Worm (Caenorhabditis elegans) whole organism, L4 larva: ENCODE measurements around the gene bgal-1.

Experiments used
- F10B5.3 ChIP-seq: sonication (generic microtip); optimal IDR thresholded peaks from 2 replicates; lab custom pipeline; 2016; ENCODE audit warnings: mild to moderate bottlenecking, missing genetic modification characterization, missing compliant biosample characterization
- R02D3.7 ChIP-seq: fragments of 150-350 bp; sonication (generic microtip); optimal IDR thresholded peaks from 3 replicates; lab custom pipeline; 2014; ENCODE audit warnings: missing biosample characterization, missing genetic modification characterization
- Y105C5A.15 ChIP-seq: fragments of 200-800 bp; sonication (Bioruptor generic); IDR thresholded peaks from 2 replicates; pipeline ENCODE4 v1.3.6; 2022; ENCODE audit warnings: missing genetic modification characterization, missing compliant biosample characterization
- Y75B8A.6 ChIP-seq: fragments of 200-800 bp; sonication (Bioruptor generic); IDR thresholded peaks from 2 replicates; pipeline ENCODE4 v1.3.6; 2022; ENCODE audit warnings: missing genetic modification reagents, missing genetic modification characterization, missing compliant biosample characterization
- ZK337.2 ChIP-seq: fragments of 200-800 bp; sonication (Bioruptor generic); IDR thresholded peaks from 2 replicates; pipeline ENCODE4 v1.3.6; 2022; ENCODE audit warnings: missing genetic modification reagents, missing genetic modification characterization, missing compliant biosample characterization
- aha-1 ChIP-seq: fragments of 150-350 bp; peaks from one replicate; lab custom pipeline; 2014; ENCODE audit warnings: missing biosample characterization, missing genetic modification characterization
- ama-1 ChIP-seq: fragments of 150-350 bp; optimal IDR thresholded peaks from 2 replicates; lab custom pipeline; 2014; ENCODE audit warnings: inconsistent platforms, mixed read lengths
- arid-1 ChIP-seq: fragments of 200-800 bp; sonication (Bioruptor generic); conservative IDR thresholded peaks from 2 replicates; pipeline ENCODE4 v1.3.6; 2022; ENCODE audit warnings: missing genetic modification reagents, missing genetic modification characterization, missing compliant biosample characterization
- attf-4 ChIP-seq: sonication (generic microtip); optimal IDR thresholded peaks from 3 replicates; lab custom pipeline; 2017; ENCODE audit warnings: missing biosample characterization, missing genetic modification characterization
- ceh-20 ChIP-seq: fragments of 200-800 bp; sonication (Bioruptor generic); IDR thresholded peaks from 2 replicates; pipeline ENCODE4 v1.3.6; 2022; ENCODE audit warnings: missing genetic modification reagents, missing genetic modification characterization, missing compliant biosample characterization
- ceh-28 ChIP-seq: fragments of 150-350 bp; optimal IDR thresholded peaks from 2 replicates; lab custom pipeline; 2014; ENCODE audit warnings: missing biosample characterization, missing genetic modification reagents, missing genetic modification characterization
- ceh-32 ChIP-seq: sonication (generic microtip); optimal IDR thresholded peaks from 2 replicates; lab custom pipeline; 2016; ENCODE audit warnings: mild to moderate bottlenecking, missing genetic modification characterization, missing compliant biosample characterization; ENCODE audit not compliant: poor library complexity
- daf-19 ChIP-seq: fragments of 200-800 bp; sonication (Bioruptor generic); conservative IDR thresholded peaks from 2 replicates; pipeline ENCODE4 v1.3.6; 2022; ENCODE audit warnings: missing genetic modification characterization, missing compliant biosample characterization
- dmd-6 ChIP-seq: fragments of 200-800 bp; sonication (Bioruptor generic); IDR thresholded peaks from 2 replicates; pipeline ENCODE4 v1.3.6; 2022; ENCODE audit warnings: missing genetic modification reagents, missing genetic modification characterization, missing compliant biosample characterization
- dmd-9 ChIP-seq: fragments of 200-800 bp; sonication (Bioruptor generic); IDR thresholded peaks from 2 replicates; pipeline ENCODE4 v1.3.6; 2022; ENCODE audit warnings: missing genetic modification reagents, missing genetic modification characterization, missing compliant biosample characterization
- fkh-10 ChIP-seq: fragments of 150-350 bp; optimal IDR thresholded peaks from 2 replicates; lab custom pipeline; 2014; ENCODE audit warnings: missing biosample characterization, missing genetic modification reagents, missing genetic modification characterization
- hlh-11 ChIP-seq: fragments of 200-800 bp; sonication (Bioruptor generic); optimal IDR thresholded peaks from 2 replicates; lab custom pipeline; 2018; ENCODE audit warnings: mild to moderate bottlenecking, missing genetic modification characterization, missing compliant biosample characterization
- hlh-30 ChIP-seq: sonication (generic microtip); optimal IDR thresholded peaks from 2 replicates; lab custom pipeline; 2017; ENCODE audit warnings: antibody characterized with exemption, mild to moderate bottlenecking, missing genetic modification characterization, missing compliant biosample characterization; ENCODE audit not compliant: insufficient read depth
- hmg-1.1 ChIP-seq: fragments of 200-800 bp; sonication (Bioruptor generic); IDR thresholded peaks from 2 replicates; pipeline ENCODE4 v1.3.6; 2022; ENCODE audit warnings: missing genetic modification reagents, missing genetic modification characterization, missing compliant biosample characterization
- mep-1 ChIP-seq: fragments of 150-350 bp; sonication (generic microtip); optimal IDR thresholded peaks from 3 replicates; lab custom pipeline; 2014; ENCODE audit warnings: missing biosample characterization, missing genetic modification characterization
- mxl-2 ChIP-seq: fragments of 200-800 bp; sonication (Bioruptor generic); conservative IDR thresholded peaks from 2 replicates; pipeline ENCODE4 v1.3.6; 2022; ENCODE audit warnings: missing genetic modification reagents, missing genetic modification characterization, missing compliant biosample characterization
- nhr-28 ChIP-seq: fragments of 150-350 bp; optimal IDR thresholded peaks from 2 replicates; lab custom pipeline; 2014; ENCODE audit warnings: missing biosample characterization, missing genetic modification characterization
- pha-4 ChIP-seq, 2 experiments: fragments of 150-350 bp in 1 of 2; fragments of 200-800 bp in 1 of 2; sonication (Bioruptor generic) in 1 of 2; IDR thresholded peaks in 1 of 2; optimal IDR thresholded peaks in 1 of 2; 2 replicates each; pipeline versions ENCODE4 v1.3.6 to Lab custom; 2014 to 2022; ENCODE audit warnings: missing genetic modification characterization in 2 of 2, missing genetic modification reagents in 2 of 2, missing biosample characterization in 1 of 2, missing compliant biosample characterization in 1 of 2
- php-3 ChIP-seq: fragments of 200-800 bp; sonication (Bioruptor generic); IDR thresholded peaks from 2 replicates; pipeline ENCODE4 v1.3.6; 2022; ENCODE audit warnings: missing genetic modification reagents, missing genetic modification characterization, missing compliant biosample characterization
- pqm-1 ChIP-seq: sonication (generic microtip); optimal IDR thresholded peaks from 2 replicates; lab custom pipeline; 2017; ENCODE audit warnings: missing biosample characterization, missing genetic modification characterization
- rbr-2 ChIP-seq: sonication (generic microtip); optimal IDR thresholded peaks from 2 replicates; lab custom pipeline; 2016; ENCODE audit warnings: missing genotype, missing genetic modification characterization, missing compliant biosample characterization
- saeg-2 ChIP-seq: fragments of 200-800 bp; sonication (Bioruptor generic); IDR thresholded peaks from 2 replicates; pipeline ENCODE4 v1.3.6; 2022; ENCODE audit warnings: missing genetic modification reagents, missing genetic modification characterization, missing compliant biosample characterization
- snpc-4 ChIP-seq: fragments of 150-350 bp; optimal IDR thresholded peaks from 2 replicates; lab custom pipeline; 2014; ENCODE audit warnings: missing biosample characterization, missing genetic modification characterization
- spr-1 ChIP-seq: sonication (generic microtip); optimal IDR thresholded peaks from 2 replicates; lab custom pipeline; 2016; ENCODE audit warnings: mild to moderate bottlenecking, missing genetic modification characterization, missing compliant biosample characterization
- unc-130 ChIP-seq: sonication (generic microtip); optimal IDR thresholded peaks from 2 replicates; lab custom pipeline; 2016; ENCODE audit warnings: missing genetic modification reagents, missing genetic modification characterization, missing compliant biosample characterization
- unc-39 ChIP-seq: sonication (generic microtip); optimal IDR thresholded peaks from 2 replicates; lab custom pipeline; 2017; ENCODE audit warnings: missing biosample characterization, missing genetic modification characterization
- unc-62 ChIP-seq, 3 experiments: fragments of 150-350 bp in 1 of 3; sonication (generic microtip); optimal IDR thresholded peaks in 2 of 3; peaks in 1 of 3; 1 replicate in 1 of 3; 2 replicates in 2 of 3; lab custom pipeline; 2014 to 2017; ENCODE audit warnings: missing biosample characterization in 3 of 3, missing genetic modification characterization in 3 of 3, missing genetic modification reagents in 3 of 3, missing genotype in 1 of 3
- zip-11 ChIP-seq: fragments of 200-800 bp; sonication (Bioruptor generic); IDR thresholded peaks from 2 replicates; pipeline ENCODE4 v1.3.6; 2022; ENCODE audit warnings: missing genetic modification characterization, missing compliant biosample characterization

Gene bgal-1

ce11 chrV:11216137-11216536, 9.7 kb downstream of the bgal-1 start:
- TF ChIP-seq unc-62 (GFP tag; optimal IDR thresholded peaks at IDR 0.05 in 1 of 2; lab: Kevin White, UChicago) (peak in 1 of 2 experiments; percentile 97), unc-62 (tag; optimal IDR thresholded peaks at IDR 0.05; lab: Kevin White, UChicago) (no peak), daf-19 (no peak)
- TF ChIP-seq, all 104 proteins: peak for 1

- TF ChIP-seq mxl-2 (GFP tag; lab: Robert Waterston, UW) = no peak
- no peak for TF ChIP-seq pqm-1 (tag; lab: Kevin White, UChicago)
These were observed 11.2 kb downstream of the bgal-1 start for ce11 chrV:11214569-11214968.

- TF ChIP-seq daf-19 (no peak), unc-62 (GFP tag; optimal IDR thresholded peaks at IDR 0.05 in 1 of 2; lab: Kevin White, UChicago) (peak in 1 of 2 experiments; percentile 44), unc-62 (tag; optimal IDR thresholded peaks at IDR 0.05; lab: Kevin White, UChicago) (no peak)
These were observed 14.5 kb downstream of the bgal-1 start for ce11 chrV:11211323-11211722.

ce11 chrV:11209452-11210188, 16.2 kb downstream of the bgal-1 start:
- TF ChIP-seq hlh-30 (tag; lab: Kevin White, UChicago) (no peak), Y75B8A.6 (GFP tag; lab: Robert Waterston, UW) (no peak), unc-62 (GFP tag; optimal IDR thresholded peaks at IDR 0.05 in 1 of 2; lab: Kevin White, UChicago) (peak in 1 of 2 experiments; percentile 92), unc-62 (tag; optimal IDR thresholded peaks at IDR 0.05; lab: Kevin White, UChicago) (no peak), mep-1 (tag; lab: Kevin White, UChicago) (no peak)

DNA sequence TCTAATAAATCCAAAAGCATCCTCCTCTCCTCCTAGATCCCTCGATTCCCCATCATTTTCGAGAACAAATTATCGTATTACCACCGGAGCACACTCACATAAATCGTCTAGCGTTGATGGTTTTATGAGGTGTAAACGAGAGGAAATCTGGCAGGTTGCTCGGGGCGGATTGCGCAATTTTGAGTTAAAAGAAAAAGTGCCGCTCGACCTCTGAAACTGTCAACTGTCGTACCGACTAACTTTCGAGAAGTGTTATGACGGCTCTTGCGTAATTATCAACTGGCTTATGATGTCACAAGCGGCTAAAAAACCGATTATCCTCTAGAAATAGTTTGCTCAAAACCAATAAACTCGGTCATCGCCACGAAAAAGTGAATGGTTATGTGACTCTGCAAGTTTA, 19.4 kb downstream of the bgal-1 start:
- TF ChIP-seq pha-4 (GFP tag; IDR thresholded peaks at IDR 0.05; lab: Robert Waterston, UW) = no peak
- TF ChIP-seq pha-4 (tag; optimal IDR thresholded peaks at IDR 0.05; lab: Kevin White, UChicago) = no peak
- TF ChIP-seq unc-62 (GFP tag; optimal IDR thresholded peaks at IDR 0.05 in 1 of 2; lab: Kevin White, UChicago) = no peak
- no peak for TF ChIP-seq unc-62 (tag; optimal IDR thresholded peaks at IDR 0.05; lab: Kevin White, UChicago)
- no peak for TF ChIP-seq arid-1
- no peak for TF ChIP-seq hlh-11 (tag; lab: Kevin White, UChicago)
- TF ChIP-seq zip-11 (GFP tag; lab: Robert Waterston, UW) = no peak
- TF ChIP-seq rbr-2 = no peak
- no peak for TF ChIP-seq nhr-28 (tag; lab: Kevin White, UChicago)
- TF ChIP-seq attf-4 (tag; lab: Kevin White, UChicago) = no peak
- TF ChIP-seq F10B5.3 (tag; lab: Kevin White, UChicago) = no peak
- TF ChIP-seq ceh-32 (tag; lab: Kevin White, UChicago) = no peak
- TF ChIP-seq, all 104 proteins: peak for 0

ce11 chrV:11204452-11204851, 21.4 kb downstream of the bgal-1 start:
- TF ChIP-seq unc-62 (GFP tag; optimal IDR thresholded peaks at IDR 0.05 in 1 of 2; lab: Kevin White, UChicago) (peak in 1 of 2 experiments; percentile 58), unc-62 (tag; optimal IDR thresholded peaks at IDR 0.05; lab: Kevin White, UChicago) (no peak), dmd-6 (GFP tag; lab: Robert Waterston, UW) (no peak)

DNA sequence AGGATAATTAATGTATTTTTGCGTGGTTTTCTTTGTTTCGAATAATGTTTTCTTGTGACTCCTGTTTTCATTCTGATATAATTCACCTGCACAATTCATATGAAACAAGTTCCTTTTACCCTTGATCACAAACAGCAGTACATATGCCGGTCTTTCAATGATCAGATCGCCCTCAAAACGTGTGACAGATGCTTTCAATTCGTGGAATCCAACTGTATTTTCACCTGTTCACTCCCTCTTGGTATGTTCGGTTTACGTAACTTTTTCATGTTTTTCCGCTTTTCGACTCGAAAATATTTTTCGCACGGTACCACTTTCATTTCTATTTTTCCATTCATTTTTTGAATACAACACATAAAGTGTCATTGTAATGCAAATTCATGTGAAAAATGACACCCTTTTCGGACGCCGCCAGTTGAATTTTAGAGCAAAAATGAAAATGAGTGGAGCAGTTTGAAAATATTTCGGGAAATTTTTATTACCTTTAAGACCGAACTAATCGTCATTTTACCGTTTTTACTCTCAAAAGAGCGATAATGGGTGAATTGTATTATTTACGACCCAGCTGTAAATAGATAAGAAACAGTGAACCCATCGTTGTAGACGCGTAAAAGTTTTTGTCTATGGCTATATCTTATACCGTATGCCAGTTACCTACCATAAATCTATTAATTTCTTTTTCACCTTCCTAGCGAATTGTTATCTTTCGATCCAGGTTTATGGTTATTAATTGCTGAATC, 23.8 kb downstream of the bgal-1 start, which contains the start of gene K10D6.4:
TSS of gene K10D6.4 (plus strand) at position 100 of the 740 bp plus-strand sequence.
- no peak for TF ChIP-seq hmg-1.1 (GFP tag; lab: Robert Waterston, UW)
- TF ChIP-seq saeg-2 = no peak
- no peak for TF ChIP-seq ama-1 (lab: Kevin White, UChicago)
- TF ChIP-seq unc-130 = no peak
- TF ChIP-seq snpc-4 (tag; lab: Kevin White, UChicago) = no peak
- TF ChIP-seq ceh-32 (tag; lab: Kevin White, UChicago) = no peak
- TF ChIP-seq nhr-28 (tag; lab: Kevin White, UChicago) = peak; percentile 60
- TF ChIP-seq daf-19 = no peak
- no peak for TF ChIP-seq ceh-28 (tag; lab: Kevin White, UChicago)
- no peak for TF ChIP-seq Y105C5A.15 (GFP tag; lab: Robert Waterston, UW)
- 0 out of 2 replicates have a peak, but pooled peaks have one; percentile 53 for TF ChIP-seq ceh-20 (GFP tag; lab: Robert Waterston, UW)
- TF ChIP-seq spr-1 = no peak
- peak; percentile 22 for TF ChIP-seq hlh-11 (tag; lab: Kevin White, UChicago)
- peak; percentile 90 for TF ChIP-seq php-3 (GFP tag; lab: Robert Waterston, UW)
- TF ChIP-seq unc-39 (tag; lab: Kevin White, UChicago) = no peak
- no peak for TF ChIP-seq fkh-10 (GFP tag; lab: Kevin White, UChicago)
- no peak for TF ChIP-seq aha-1
- TF ChIP-seq ZK337.2 (GFP tag; lab: Robert Waterston, UW) = no peak
- TF ChIP-seq pqm-1 (tag; lab: Kevin White, UChicago) = peak; percentile 59
- no peak for TF ChIP-seq R02D3.7
- no peak for TF ChIP-seq dmd-9 (GFP tag; lab: Robert Waterston, UW)
